Fruit fly (Drosophila melanogaster) whole organism, embryonic: ENCODE measurements around the gene Sirt4.

Experiments
- BEAF-32 ChIP-seq: fragments of 200-800 bp; sonication (Bioruptor generic); optimal IDR thresholded peaks from 3 replicates; lab custom pipeline; 2017; ENCODE audit warnings: missing biosample characterization, missing genetic modification characterization, mild to moderate bottlenecking, moderate library complexity, missing genetic modification reagents
- C15 ChIP-seq: fragments of 200-800 bp; sonication (Bioruptor generic); IDR thresholded peaks from 3 replicates; pipeline ENCODE4 v1.3.6; 2022; ENCODE audit warnings: missing biosample characterization, missing genetic modification characterization
- CG10267 ChIP-seq: fragments of 200-800 bp; sonication (Bioruptor generic); optimal IDR thresholded peaks from 2 replicates; lab custom pipeline; 2018; ENCODE audit warnings: missing biosample characterization, mild to moderate bottlenecking, missing genetic modification characterization, moderate library complexity
- CG11695 ChIP-seq: fragments of 200-800 bp; sonication (Bioruptor generic); IDR thresholded peaks from 3 replicates; pipeline ENCODE4 v1.3.6; 2022; ENCODE audit warnings: missing biosample characterization, missing genetic modification characterization
- CG13624 ChIP-seq: fragments of 200-800 bp; sonication (Bioruptor generic); optimal IDR thresholded peaks from 2 replicates; lab custom pipeline; 2016; ENCODE audit warnings: missing biosample characterization, missing genetic modification characterization
- CG14441 ChIP-seq: fragments of 200-800 bp; sonication (Bioruptor generic); IDR thresholded peaks from 2 replicates; pipeline ENCODE4 v1.3.6; 2022; ENCODE audit warnings: missing biosample characterization, missing genetic modification characterization
- CG14710 ChIP-seq: fragments of 200-800 bp; sonication (Bioruptor generic); optimal IDR thresholded peaks from 3 replicates; lab custom pipeline; 2019; ENCODE audit warnings: missing biosample characterization, mild to moderate bottlenecking, missing genetic modification characterization, moderate library complexity
- CG15601 ChIP-seq: fragments of 200-800 bp; sonication (Bioruptor generic); optimal IDR thresholded peaks from 3 replicates; lab custom pipeline; 2019; ENCODE audit warnings: missing biosample characterization, mild to moderate bottlenecking, missing genetic modification characterization, moderate library complexity
- CG17328 ChIP-seq: fragments of 200-800 bp; sonication (Bioruptor generic); IDR thresholded peaks from 2 replicates; pipeline ENCODE4 v1.3.6; 2022; ENCODE audit warnings: missing biosample characterization, missing genetic modification characterization
- CG17359 ChIP-seq: fragments of 200-800 bp; sonication (Bioruptor generic); optimal IDR thresholded peaks from 3 replicates; lab custom pipeline; 2018; ENCODE audit warnings: missing biosample characterization, mild to moderate bottlenecking, missing genetic modification characterization, moderate library complexity
- CG17912 ChIP-seq: fragments of 200-800 bp; sonication (Bioruptor generic); optimal IDR thresholded peaks from 2 replicates; lab custom pipeline; 2018; ENCODE audit warnings: missing biosample characterization, mild to moderate bottlenecking, missing genetic modification characterization
- CG2678 ChIP-seq: fragments of 200-800 bp; sonication (Bioruptor generic); optimal IDR thresholded peaks from 3 replicates; lab custom pipeline; 2019; ENCODE audit warnings: missing biosample characterization, mild to moderate bottlenecking, missing genetic modification characterization, moderate library complexity
- CG31388 ChIP-seq: fragments of 200-800 bp; sonication (Bioruptor generic); optimal IDR thresholded peaks from 2 replicates; lab custom pipeline; 2016; ENCODE audit warnings: missing biosample characterization, missing genetic modification characterization
- CG34376 ChIP-seq: fragments of 200-800 bp; sonication (Bioruptor generic); optimal IDR thresholded peaks from 2 replicates; lab custom pipeline; 2018; ENCODE audit warnings: missing biosample characterization, mild to moderate bottlenecking, missing genetic modification characterization
- CG3726 ChIP-seq: fragments of 200-800 bp; sonication (Bioruptor generic); IDR thresholded peaks from 3 replicates; pipeline ENCODE4, ENCODE4 v1.3.6; 2022; ENCODE audit warnings: missing biosample characterization, missing genetic modification characterization
- CG3838 ChIP-seq: fragments of 200-800 bp; sonication (Bioruptor generic); optimal IDR thresholded peaks from 3 replicates; lab custom pipeline; 2016; ENCODE audit warnings: missing biosample characterization, missing genetic modification characterization
- CG4360 ChIP-seq: fragments of 200-800 bp; sonication (Bioruptor generic); IDR thresholded peaks from 2 replicates; pipeline ENCODE4 v1.3.6; 2022; ENCODE audit warnings: missing biosample characterization, missing genetic modification characterization
- CG6254 ChIP-seq: fragments of 200-800 bp; sonication (Bioruptor generic); optimal IDR thresholded peaks from 3 replicates; lab custom pipeline; 2017; ENCODE audit warnings: mild to moderate bottlenecking, missing biosample characterization, missing genetic modification reagents, missing genetic modification characterization
- CG6765 ChIP-seq: fragments of 200-800 bp; sonication (Bioruptor generic); optimal IDR thresholded peaks from 3 replicates; lab custom pipeline; 2017; ENCODE audit warnings: missing biosample characterization, mild to moderate bottlenecking, missing genetic modification characterization
- CG8089 ChIP-seq: fragments of 200-800 bp; sonication (Bioruptor generic); optimal IDR thresholded peaks from 3 replicates; lab custom pipeline; 2016; ENCODE audit warnings: missing biosample characterization, missing genetic modification characterization
- CG8290 ChIP-seq, 3 experiments: fragments of 200-800 bp; sonication (Bioruptor generic); optimal IDR thresholded peaks; 2 replicates each; lab custom pipeline; 2016 to 2019; ENCODE audit warnings: missing biosample characterization in 3 of 3, missing genetic modification characterization in 3 of 3, mild to moderate bottlenecking in 2 of 3, moderate library complexity in 1 of 3
- CTCF ChIP-seq: fragments of 200-800 bp; sonication (Bioruptor generic); optimal IDR thresholded peaks from 2 replicates; lab custom pipeline; 2017; ENCODE audit warnings: missing biosample characterization, mild to moderate bottlenecking, missing genetic modification characterization, moderate library complexity
- Camta ChIP-seq: fragments of 200-800 bp; sonication (Bioruptor generic); optimal IDR thresholded peaks from 2 replicates; lab custom pipeline; 2016; ENCODE audit warnings: missing biosample characterization, missing genetic modification characterization
- Chrac-16 ChIP-seq: fragments of 200-800 bp; sonication (Bioruptor generic); optimal IDR thresholded peaks from 3 replicates; lab custom pipeline; 2016; ENCODE audit warnings: missing biosample characterization, missing genetic modification characterization
- Dip2 ChIP-seq: fragments of 200-800 bp; sonication (Bioruptor generic); IDR thresholded peaks from 2 replicates; pipeline ENCODE4 v1.3.6; 2022; ENCODE audit warnings: missing biosample characterization, missing genetic modification characterization
- Dip3 ChIP-seq: fragments of 200-800 bp; sonication (Bioruptor generic); optimal IDR thresholded peaks from 3 replicates; lab custom pipeline; 2016; ENCODE audit warnings: missing biosample characterization, missing genetic modification characterization
- HLH54F ChIP-seq: fragments of 200-800 bp; sonication (Bioruptor generic); optimal IDR thresholded peaks from 3 replicates; lab custom pipeline; 2016; ENCODE audit warnings: missing biosample characterization, missing genetic modification characterization
- Hr51 ChIP-seq, 2 experiments: fragments of 200-800 bp; sonication (Bioruptor generic); optimal IDR thresholded peaks; 2 replicates in 1 of 2; 3 replicates in 1 of 2; lab custom pipeline; 2016 to 2018; ENCODE audit warnings: missing biosample characterization in 2 of 2, missing genetic modification characterization in 2 of 2, mild to moderate bottlenecking in 1 of 2, moderate library complexity in 1 of 2
- Jarid2 ChIP-seq: fragments of 200-800 bp; sonication (Bioruptor generic); optimal IDR thresholded peaks from 3 replicates; lab custom pipeline; 2017; ENCODE audit warnings: mild to moderate bottlenecking, missing biosample characterization, missing genetic modification reagents, missing genetic modification characterization
- Meics ChIP-seq: fragments of 200-800 bp; sonication (Bioruptor generic); optimal IDR thresholded peaks from 2 replicates; lab custom pipeline; 2017; ENCODE audit warnings: missing biosample characterization, mild to moderate bottlenecking, missing genetic modification characterization
- Mes4 ChIP-seq: fragments of 200-800 bp; sonication (Bioruptor generic); optimal IDR thresholded peaks from 2 replicates; lab custom pipeline; 2016; ENCODE audit warnings: missing biosample characterization, missing genetic modification characterization
- Nf-YC ChIP-seq: fragments of 200-800 bp; optimal IDR thresholded peaks from 3 replicates; lab custom pipeline; 2019; ENCODE audit warnings: missing biosample characterization, mild to moderate bottlenecking, missing genetic modification characterization, moderate library complexity
- abd-A ChIP-seq: fragments of 200-800 bp; sonication (Bioruptor generic); optimal IDR thresholded peaks from 3 replicates; lab custom pipeline; 2019; ENCODE audit warnings: missing biosample characterization, mild to moderate bottlenecking, missing genetic modification characterization, moderate library complexity
- crc ChIP-seq: fragments of 200-800 bp; sonication (Bioruptor generic); optimal IDR thresholded peaks from 2 replicates; lab custom pipeline; 2016; ENCODE audit warnings: missing biosample characterization, missing genetic modification characterization
- croc ChIP-seq: fragments of 200-800 bp; sonication (Bioruptor generic); conservative IDR thresholded peaks from 3 replicates; pipeline ENCODE4 v1.3.6; 2022; ENCODE audit warnings: missing biosample characterization, missing genetic modification characterization
- da ChIP-seq: fragments of 200-800 bp; sonication (Bioruptor generic); optimal IDR thresholded peaks from 2 replicates; lab custom pipeline; 2016; ENCODE audit warnings: missing biosample characterization, missing genetic modification characterization
- dati ChIP-seq: fragments of 200-800 bp; sonication (Bioruptor generic); IDR thresholded peaks from 2 replicates; pipeline ENCODE4 v1.3.6; 2022; ENCODE audit warnings: missing biosample characterization, missing genetic modification characterization
- dimm ChIP-seq: fragments of 200-800 bp; sonication (Bioruptor generic); IDR thresholded peaks from 2 replicates; pipeline ENCODE4 v1.3.6; 2022; ENCODE audit warnings: missing biosample characterization, missing genetic modification characterization
- grau ChIP-seq: fragments of 200-800 bp; optimal IDR thresholded peaks from 3 replicates; lab custom pipeline; 2019; ENCODE audit warnings: missing biosample characterization, mild to moderate bottlenecking, missing genetic modification characterization, moderate library complexity
- gsb-n ChIP-seq: fragments of 200-800 bp; sonication (Bioruptor generic); optimal IDR thresholded peaks from 3 replicates; lab custom pipeline; 2018; ENCODE audit warnings: missing biosample characterization, mild to moderate bottlenecking, missing genetic modification characterization
- kah ChIP-seq: fragments of 200-800 bp; sonication (Bioruptor generic); optimal IDR thresholded peaks from 2 replicates; lab custom pipeline; 2018; ENCODE audit warnings: missing biosample characterization, mild to moderate bottlenecking, missing genetic modification characterization
- nmo ChIP-seq: fragments of 200-800 bp; sonication (Bioruptor generic); optimal IDR thresholded peaks from 2 replicates; lab custom pipeline; 2018; ENCODE audit warnings: missing biosample characterization, mild to moderate bottlenecking, missing genetic modification characterization, moderate library complexity
- oc ChIP-seq: fragments of 200-800 bp; sonication (Bioruptor generic); optimal IDR thresholded peaks from 2 replicates; lab custom pipeline; 2018; ENCODE audit warnings: missing biosample characterization, mild to moderate bottlenecking, missing genetic modification characterization, moderate library complexity
- sc ChIP-seq, 3 experiments: fragments of >200 bp in 2 of 3; fragments of 200-800 bp in 1 of 3; sonication (Bioruptor generic) in 1 of 3; optimal IDR thresholded peaks; 2 replicates in 2 of 3; 3 replicates in 1 of 3; lab custom pipeline; 2017; ENCODE audit warnings: mild to moderate bottlenecking in 1 of 3, missing biosample characterization in 1 of 3, missing genetic modification characterization in 1 of 3, missing genetic modification reagents in 1 of 3
- sd ChIP-seq: fragments of 200-800 bp; sonication (Bioruptor generic); optimal IDR thresholded peaks from 3 replicates; lab custom pipeline; 2018; ENCODE audit warnings: missing biosample characterization, mild to moderate bottlenecking, missing genetic modification characterization, moderate library complexity
- unpg ChIP-seq: fragments of 200-800 bp; sonication (Bioruptor generic); optimal IDR thresholded peaks from 3 replicates; lab custom pipeline; 2018; ENCODE audit warnings: missing biosample characterization, mild to moderate bottlenecking, missing genetic modification characterization, moderate library complexity
- vvl ChIP-seq: fragments of 200-800 bp; sonication (Bioruptor generic); IDR thresholded peaks from 2 replicates; pipeline ENCODE4 v1.3.6; 2022; ENCODE audit warnings: missing biosample characterization, missing genetic modification characterization
- zen2 ChIP-seq: fragments of 200-800 bp; sonication (Bioruptor generic); IDR thresholded peaks from 3 replicates; pipeline ENCODE4 v1.3.6; 2022; ENCODE audit warnings: missing biosample characterization, missing genetic modification characterization; ENCODE audit not compliant: partially characterized antibody

Sirt4 gene

DNA sequence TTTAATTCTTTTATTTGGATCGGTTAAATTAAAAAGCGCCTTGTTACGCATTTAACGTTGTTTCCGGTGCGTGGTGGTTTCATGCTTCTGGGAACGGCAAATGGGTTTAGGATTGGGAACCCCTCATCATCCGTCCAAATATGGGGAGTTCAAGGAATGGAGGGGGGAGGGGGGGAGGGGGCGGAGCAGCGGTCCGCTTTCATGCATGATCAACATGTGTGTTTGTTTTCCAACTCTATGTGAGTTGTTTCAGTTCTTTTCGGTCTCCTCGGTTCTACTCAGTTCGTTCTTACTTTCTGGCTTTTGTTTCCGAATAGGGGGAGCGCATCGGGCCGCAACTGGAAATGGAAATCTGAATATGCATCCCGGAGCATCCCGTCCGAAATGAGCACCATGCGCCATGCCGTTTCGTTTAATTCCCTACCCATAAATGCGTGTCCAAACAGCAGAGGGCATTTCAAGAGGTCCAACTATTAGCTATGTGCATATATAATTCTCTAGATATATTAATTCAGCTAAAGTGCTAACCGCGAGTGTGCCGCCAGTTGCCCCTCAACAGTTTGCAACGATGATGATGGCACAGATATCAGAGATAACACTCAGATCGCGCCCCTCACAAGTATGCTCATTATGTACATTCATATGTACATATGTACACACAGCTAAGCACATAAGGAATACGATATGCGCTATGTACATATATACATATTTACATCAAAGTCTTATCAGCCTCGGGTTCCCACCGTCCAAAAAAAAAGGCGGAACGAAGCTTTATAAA is 11.8 kb upstream of the Sirt4 start (continued):
- TF ChIP-seq sc (optimal IDR thresholded peaks at IDR 0.05; lab: Kevin White, UChicago), result no peak
- TF ChIP-seq sc (GFP tag; optimal IDR thresholded peaks at IDR 0.05; lab: Kevin White, UChicago), result peak; percentile 93
- peak; percentile 81 for TF ChIP-seq kah (GFP tag; lab: Kevin White, UChicago)
- peak; percentile 92 for TF ChIP-seq Mes4
- peak; percentile 84; the same call in 2 of the 3 replicates for TF ChIP-seq C15 (GFP tag; lab: Robert Waterston, UW)
- peak; percentile 67 for TF ChIP-seq grau (tag; lab: Kevin White, UChicago)
- TF ChIP-seq Jarid2 (GFP tag; lab: Kevin White, UChicago), result peak; percentile 85
- peak; percentile 95 for TF ChIP-seq CG14710 (tag; lab: Kevin White, UChicago)
- TF ChIP-seq Dip2, result no peak
- peak; percentile 23 for TF ChIP-seq BEAF-32 (GFP tag; lab: Kevin White, UChicago)
- TF ChIP-seq HLH54F (GFP tag; lab: Kevin White, UChicago), result peak; percentile 60
- no peak for TF ChIP-seq CG14441 (GFP tag; lab: Robert Waterston, UW)
- TF ChIP-seq unpg (GFP tag; lab: Kevin White, UChicago), result peak; percentile 91
- peak; percentile 89 for TF ChIP-seq CG4360 (GFP tag; lab: Robert Waterston, UW)
- peak; percentile 83 for TF ChIP-seq CG31388 (GFP tag; lab: Kevin White, UChicago)
- TF ChIP-seq oc (tag; lab: Kevin White, UChicago), result peak; percentile 90
- TF ChIP-seq Nf-YC (tag; lab: Kevin White, UChicago), result peak; percentile 77
- TF ChIP-seq croc, result peak; percentile 65; the same call in 2 of the 3 replicates
- peak; percentile 83 for TF ChIP-seq vvl (GFP tag; lab: Robert Waterston, UW)
- peak; percentile 57 for TF ChIP-seq CTCF (GFP tag; lab: Kevin White, UChicago)
- peak; percentile 95 for TF ChIP-seq Camta (GFP tag; lab: Kevin White, UChicago)
- peak; percentile 89 for TF ChIP-seq CG6254
- TF ChIP-seq CG15601 (tag; lab: Kevin White, UChicago), result peak; percentile 98
- peak; percentile 95 for TF ChIP-seq CG34376 (GFP tag; lab: Kevin White, UChicago)
- peak; percentile 43 for TF ChIP-seq Chrac-16 (GFP tag; lab: Kevin White, UChicago)
- peak; percentile 97 for TF ChIP-seq CG17359 (tag; lab: Kevin White, UChicago)
- peak; percentile 93 for TF ChIP-seq gsb-n (tag; lab: Kevin White, UChicago)
- TF ChIP-seq Hr51 (GFP tag; optimal IDR thresholded peaks at IDR 0.05; lab: Kevin White, UChicago), result peak; percentile 72 to 89
- peak; percentile 36; the same call in 1 of the 2 replicates for TF ChIP-seq dati
- TF ChIP-seq abd-A (tag; lab: Kevin White, UChicago), result peak; percentile 80
- peak; percentile 86 for TF ChIP-seq crc
- TF ChIP-seq CG13624 (GFP tag; lab: Kevin White, UChicago), result peak; percentile 78
- peak; percentile 92 for TF ChIP-seq Meics (GFP tag; lab: Kevin White, UChicago)
- TF ChIP-seq sd (tag; lab: Kevin White, UChicago), result peak; percentile 90
- no peak for TF ChIP-seq zen2 (GFP tag; lab: Robert Waterston, UW)
- no peak for TF ChIP-seq dimm
- TF ChIP-seq CG6765 (GFP tag; lab: Kevin White, UChicago), result peak; percentile 91
- TF ChIP-seq CG10267 (tag; lab: Kevin White, UChicago), result peak; percentile 75
- TF ChIP-seq CG3726 (GFP tag; lab: Robert Waterston, UW), result peak; percentile 85
- TF ChIP-seq CG17328, result peak; percentile 90
- peak; percentile 87 for TF ChIP-seq da (GFP tag; lab: Kevin White, UChicago)
- TF ChIP-seq CG8089 (GFP tag; lab: Kevin White, UChicago), result peak; percentile 94
- peak; percentile 89 for TF ChIP-seq CG3838
- TF ChIP-seq CG8290 (GFP tag; optimal IDR thresholded peaks at IDR 0.05; lab: Kevin White, UChicago), result peak; percentile 86
- peak; percentile 98 to 99 for TF ChIP-seq CG8290 (tag; optimal IDR thresholded peaks at IDR 0.05; lab: Kevin White, UChicago)
- peak; percentile 96 for TF ChIP-seq CG2678
- peak; percentile 72 for TF ChIP-seq nmo (GFP tag; lab: Kevin White, UChicago)
- peak; percentile 39 for TF ChIP-seq Dip3 (GFP tag; lab: Kevin White, UChicago)
- peak; percentile 92 for TF ChIP-seq CG11695
- TF ChIP-seq CG17912, result peak; percentile 98
